Worm (Caenorhabditis elegans) whole organism, young adult: ENCODE measurements around the gene cest-6.

ENCODE experiments used
- B0336.3 ChIP-seq: fragments of 200-800 bp; sonication (Bioruptor generic); IDR thresholded peaks from 2 replicates; pipeline ENCODE4 v1.3.6; 2022; ENCODE audit warnings: missing genetic modification characterization, missing compliant biosample characterization
- C17E4.6 ChIP-seq: fragments of 200-800 bp; sonication (Bioruptor generic); IDR thresholded peaks from 2 replicates; pipeline ENCODE4 v1.3.6; 2022; ENCODE audit warnings: missing genetic modification reagents, missing genetic modification characterization, missing compliant biosample characterization
- D2030.7 ChIP-seq: fragments of 200-800 bp; sonication (Bioruptor generic); IDR thresholded peaks from 2 replicates; pipeline ENCODE4 v1.3.6; 2022; ENCODE audit warnings: missing genetic modification reagents, missing genetic modification characterization, missing compliant biosample characterization
- F33H1.4 ChIP-seq: fragments of 200-800 bp; sonication (Bioruptor generic); IDR thresholded peaks from 2 replicates; pipeline ENCODE4 v1.3.6; 2022; ENCODE audit warnings: missing genetic modification reagents, missing genetic modification characterization, missing compliant biosample characterization
- F49E8.2 ChIP-seq: sonication (generic microtip); optimal IDR thresholded peaks from 3 replicates; lab custom pipeline; 2017; ENCODE audit warnings: missing genetic modification characterization, mild to moderate bottlenecking, missing compliant biosample characterization, antibody characterized with exemption, moderate library complexity; ENCODE audit not compliant: insufficient read depth
- Y53G8AR.9 ChIP-seq: fragments of 200-800 bp; sonication (Bioruptor generic); conservative IDR thresholded peaks from 2 replicates; pipeline ENCODE4 v1.3.6; 2022; ENCODE audit warnings: missing genetic modification reagents, missing genetic modification characterization, missing compliant biosample characterization
- Y56A3A.18 ChIP-seq: fragments of 200-800 bp; sonication (Bioruptor generic); IDR thresholded peaks from 2 replicates; pipeline ENCODE4 v1.3.6; 2022; ENCODE audit warnings: missing genetic modification reagents, missing genetic modification characterization, missing compliant biosample characterization
- Y95B8A.8 ChIP-seq: fragments of 200-800 bp; sonication (Bioruptor generic); IDR thresholded peaks from 2 replicates; pipeline ENCODE4 v1.3.6; 2022; ENCODE audit warnings: missing genetic modification reagents, missing genetic modification characterization, missing compliant biosample characterization
- ama-1 ChIP-seq, 3 experiments: fragments of 150-350 bp in 1 of 3; sonication (generic microtip) in 2 of 3; optimal IDR thresholded peaks; 2 replicates each; lab custom pipeline; 2014 to 2018; ENCODE audit warnings: missing biosample characterization in 2 of 3, missing genetic modification characterization in 2 of 3, missing genetic modification reagents in 2 of 3
- attf-6 ChIP-seq: fragments of 200-800 bp; sonication (Bioruptor generic); IDR thresholded peaks from 2 replicates; pipeline ENCODE4 v1.3.6; 2022; ENCODE audit warnings: missing genetic modification reagents, missing genetic modification characterization, missing compliant biosample characterization
- cebp-1 ChIP-seq, 2 experiments: fragments of 200-800 bp in 1 of 2; sonication (Bioruptor generic) in 1 of 2; sonication (generic microtip) in 1 of 2; IDR thresholded peaks in 1 of 2; optimal IDR thresholded peaks in 1 of 2; 2 replicates each; pipeline versions ENCODE4 v1.3.6 to Lab custom; 2017 to 2022; ENCODE audit warnings: missing compliant biosample characterization in 2 of 2, missing genetic modification characterization in 2 of 2, mild to moderate bottlenecking in 1 of 2, missing genetic modification reagents in 1 of 2, moderate library complexity in 1 of 2
- ceh-100 ChIP-seq: fragments of 200-800 bp; sonication (Bioruptor generic); IDR thresholded peaks from 2 replicates; pipeline ENCODE4 v1.3.6; 2022; ENCODE audit warnings: missing genetic modification reagents, missing genetic modification characterization, missing compliant biosample characterization
- dox-1 ChIP-seq: fragments of 200-800 bp; sonication (Bioruptor generic); IDR thresholded peaks from 2 replicates; pipeline ENCODE4 v1.3.6; 2022; ENCODE audit warnings: missing genetic modification reagents, missing genetic modification characterization, missing compliant biosample characterization
- egrh-3 ChIP-seq: fragments of 200-800 bp; sonication (Bioruptor generic); IDR thresholded peaks from 2 replicates; pipeline ENCODE4 v1.3.6; 2022; ENCODE audit warnings: missing genetic modification reagents, missing genetic modification characterization, missing compliant biosample characterization
- ekl-4 ChIP-seq: fragments of 200-800 bp; sonication (Bioruptor generic); IDR thresholded peaks from 2 replicates; pipeline ENCODE4 v1.3.6; 2022; ENCODE audit warnings: missing genetic modification reagents, missing genetic modification characterization, missing compliant biosample characterization
- fkh-3 ChIP-seq: sonication (generic microtip); optimal IDR thresholded peaks from 2 replicates; lab custom pipeline; 2016; ENCODE audit warnings: mild to moderate bottlenecking, missing genetic modification characterization, missing compliant biosample characterization
- hmg-1.2 ChIP-seq: fragments of 200-800 bp; sonication (Bioruptor generic); IDR thresholded peaks from 2 replicates; pipeline ENCODE4 v1.3.6; 2022; ENCODE audit warnings: missing genetic modification reagents, missing genetic modification characterization, missing compliant biosample characterization
- hrde-1 ChIP-seq: sonication (generic microtip); optimal IDR thresholded peaks from 2 replicates; lab custom pipeline; 2016; ENCODE audit warnings: missing genetic modification characterization, mild to moderate bottlenecking, missing compliant biosample characterization, moderate library complexity, missing genotype, missing genetic modification reagents, borderline replicate concordance
- hsf-1 ChIP-seq: fragments of 200-800 bp; sonication (Bioruptor generic); IDR thresholded peaks from 2 replicates; pipeline ENCODE4 v1.3.6; 2022; ENCODE audit warnings: missing genetic modification reagents, missing genetic modification characterization, missing compliant biosample characterization
- lin-26 ChIP-seq: fragments of 200-800 bp; sonication (Bioruptor generic); IDR thresholded peaks from 2 replicates; pipeline ENCODE4 v1.3.6; 2022; ENCODE audit warnings: missing genetic modification reagents, missing genetic modification characterization, missing compliant biosample characterization
- lin-35 ChIP-seq, 3 experiments: fragments of 150-350 bp in 2 of 3; sonication (generic microtip) in 1 of 3; optimal IDR thresholded peaks; 2 replicates each; lab custom pipeline; 2014 to 2018; ENCODE audit warnings: missing biosample characterization in 3 of 3, missing genetic modification characterization in 3 of 3, missing genetic modification reagents in 3 of 3
- lin-40 ChIP-seq: sonication (generic microtip); optimal IDR thresholded peaks from 2 replicates; lab custom pipeline; 2016; ENCODE audit warnings: missing genetic modification characterization, mild to moderate bottlenecking, missing compliant biosample characterization, missing genotype, missing genetic modification reagents
- madf-6 ChIP-seq: fragments of 200-800 bp; sonication (Bioruptor generic); IDR thresholded peaks from 2 replicates; pipeline ENCODE4 v1.3.6; 2022; ENCODE audit warnings: missing genetic modification reagents, missing genetic modification characterization, missing compliant biosample characterization
- madf-8 ChIP-seq: fragments of 200-800 bp; sonication (Bioruptor generic); conservative IDR thresholded peaks from 2 replicates; pipeline ENCODE4 v1.3.6; 2022; ENCODE audit warnings: missing genetic modification reagents, missing genetic modification characterization, missing compliant biosample characterization
- mcd-1 ChIP-seq: fragments of 200-800 bp; sonication (Bioruptor generic); IDR thresholded peaks from 2 replicates; pipeline ENCODE4 v1.3.6; 2022; ENCODE audit warnings: missing genetic modification reagents, missing genetic modification characterization, missing compliant biosample characterization
- mel-28 ChIP-seq: sonication (generic microtip); optimal IDR thresholded peaks from 2 replicates; lab custom pipeline; 2016; ENCODE audit warnings: borderline replicate concordance, mild to moderate bottlenecking, missing genetic modification characterization, missing compliant biosample characterization
- pbrm-1 ChIP-seq: fragments of 200-800 bp; sonication (Bioruptor generic); IDR thresholded peaks from 2 replicates; pipeline ENCODE4 v1.3.6; 2022; ENCODE audit warnings: missing genetic modification reagents, missing genetic modification characterization, missing compliant biosample characterization
- repo-1 ChIP-seq: sonication (generic microtip); optimal IDR thresholded peaks from 2 replicates; lab custom pipeline; 2017; ENCODE audit warnings: mild to moderate bottlenecking, missing genetic modification characterization, missing compliant biosample characterization
- rpc-1 ChIP-seq, 2 experiments: fragments of 150-350 bp in 1 of 2; sonication (generic microtip) in 1 of 2; optimal IDR thresholded peaks; 2 replicates each; lab custom pipeline; 2014 to 2018; ENCODE audit warnings: missing biosample characterization in 1 of 2, missing genetic modification characterization in 1 of 2, missing genetic modification reagents in 1 of 2, missing genotype in 1 of 2
- snpc-1.1 ChIP-seq: sonication (generic microtip); optimal IDR thresholded peaks from 2 replicates; lab custom pipeline; 2017; ENCODE audit warnings: missing genetic modification characterization, mild to moderate bottlenecking, missing compliant biosample characterization, antibody characterized with exemption, moderate library complexity, missing genotype, missing genetic modification reagents; ENCODE audit not compliant: insufficient read depth
- snpc-3.4 ChIP-seq: sonication (generic microtip); optimal IDR thresholded peaks from 2 replicates; lab custom pipeline; 2017; ENCODE audit warnings: missing genetic modification characterization, mild to moderate bottlenecking, missing compliant biosample characterization, antibody characterized with exemption, moderate library complexity, missing genotype, missing genetic modification reagents
- snpc-4 ChIP-seq, 5 experiments: fragments of 150-350 bp in 1 of 5; sonication (generic microtip) in 4 of 5; optimal IDR thresholded peaks; 2 replicates each; lab custom pipeline; 2014 to 2018; ENCODE audit warnings: missing genetic modification characterization in 5 of 5, missing biosample characterization in 3 of 5, antibody characterized with exemption in 2 of 5, mild to moderate bottlenecking in 2 of 5, missing compliant biosample characterization in 2 of 5, missing genotype in 2 of 5, moderate library complexity in 2 of 5, missing genetic modification reagents in 1 of 5
- somi-1 ChIP-seq: fragments of 200-800 bp; sonication (Bioruptor generic); optimal IDR thresholded peaks from 2 replicates; lab custom pipeline; 2018; ENCODE audit warnings: mild to moderate bottlenecking, missing genetic modification characterization, missing compliant biosample characterization
- tbp1 ChIP-seq: fragments of 200-800 bp; sonication (Bioruptor generic); optimal IDR thresholded peaks from 2 replicates; lab custom pipeline; 2018; ENCODE audit warnings: mild to moderate bottlenecking, missing genetic modification characterization, missing compliant biosample characterization
- zim-3 ChIP-seq: sonication (generic microtip); optimal IDR thresholded peaks from 2 replicates; lab custom pipeline; 2017; ENCODE audit warnings: mild to moderate bottlenecking, missing genetic modification characterization, moderate library complexity, missing compliant biosample characterization
- ztf-18 ChIP-seq: sonication (generic microtip); optimal IDR thresholded peaks from 2 replicates; lab custom pipeline; 2016; ENCODE audit warnings: missing genotype, mild to moderate bottlenecking, missing genetic modification characterization, missing compliant biosample characterization
- ztf-28 ChIP-seq: fragments of 200-800 bp; sonication (Bioruptor generic); IDR thresholded peaks from 2 replicates; pipeline ENCODE4 v1.3.6; 2022; ENCODE audit warnings: missing genetic modification reagents, missing genetic modification characterization, missing compliant biosample characterization

The cest-6 gene

DNA sequence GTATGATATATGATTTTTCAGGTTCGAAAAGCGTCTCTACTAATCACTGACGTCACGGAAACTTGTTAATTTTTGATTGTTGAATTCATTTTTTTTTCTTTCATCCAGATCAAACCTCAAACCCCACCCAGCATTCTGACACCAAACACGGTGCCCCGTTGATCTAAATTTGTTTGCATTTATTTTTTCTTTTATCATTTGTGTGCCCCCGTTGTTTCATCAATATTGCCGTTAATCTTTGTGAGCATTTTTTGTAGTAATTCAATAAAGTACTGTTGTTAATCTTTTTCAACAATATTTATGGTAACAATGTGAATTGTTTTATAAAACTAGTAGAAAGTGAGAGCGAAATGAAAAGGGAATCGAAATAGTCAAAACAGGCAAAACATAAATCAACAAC lies 11.5 kb downstream of the cest-6 start (continued):
- peak; percentile 70; the same call in 1 of the 2 replicates for TF ChIP-seq Y56A3A.18 (GFP tag; lab: Robert Waterston, UW)

DNA sequence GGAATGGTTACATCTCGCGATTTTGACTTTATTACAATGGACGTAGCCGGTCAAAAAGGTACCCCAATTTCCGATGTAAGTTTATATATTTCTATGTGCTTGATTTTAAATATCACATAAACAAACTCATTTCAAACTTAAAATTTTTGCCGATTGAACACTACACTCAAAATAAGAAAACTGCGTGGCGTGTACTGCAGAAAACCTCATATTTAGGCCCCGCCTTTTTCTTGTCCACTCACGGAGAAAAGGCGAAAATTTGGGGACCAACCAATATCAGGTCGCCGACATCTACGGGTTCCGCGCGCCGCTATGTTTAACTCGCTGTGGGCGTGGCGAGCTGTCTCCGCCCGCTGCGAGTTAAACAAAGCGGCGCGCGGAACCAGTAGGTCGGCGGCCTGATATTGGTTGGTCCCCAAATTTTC lies 14.1 kb downstream of the cest-6 start:
- TF ChIP-seq D2030.7 (GFP tag; lab: Robert Waterston, UW) (peak; percentile 76), ztf-18 (tag; lab: Kevin White, UChicago) (peak; percentile 20), attf-6 (GFP tag; lab: Robert Waterston, UW) (peak; percentile 77), ceh-100 (GFP tag; lab: Robert Waterston, UW) (peak; percentile 59; the same call in 1 of the 2 replicates), mcd-1 (GFP tag; lab: Robert Waterston, UW) (peak; percentile 57), madf-6 (GFP tag; lab: Robert Waterston, UW) (peak; percentile 71), ekl-4 (GFP tag; lab: Robert Waterston, UW) (peak; percentile 63), dox-1 (GFP tag; lab: Robert Waterston, UW) (peak; percentile 64), C17E4.6 (GFP tag; lab: Robert Waterston, UW) (peak; percentile 40; the same call in 1 of the 2 replicates), snpc-3.4 (tag; lab: Kevin White, UChicago) (peak; percentile 33), Y53G8AR.9 (GFP tag; lab: Robert Waterston, UW) (peak; percentile 58; the same call in 1 of the 2 replicates), egrh-3 (GFP tag; lab: Robert Waterston, UW) (0 out of 2 replicates have a peak, but pooled peaks have one; percentile 28), F33H1.4 (peak; percentile 58), snpc-1.1 (tag; lab: Kevin White, UChicago) (peak; percentile 88), F49E8.2 (tag; lab: Kevin White, UChicago) (peak; percentile 2), Y95B8A.8 (GFP tag; lab: Robert Waterston, UW) (0 out of 2 replicates have a peak, but pooled peaks have one; percentile 28), pbrm-1 (GFP tag; lab: Robert Waterston, UW) (peak; percentile 80), madf-8 (GFP tag; lab: Robert Waterston, UW) (0 out of 2 replicates have a peak, but pooled peaks have one; percentile 15), snpc-4 (GFP tag; optimal IDR thresholded peaks at IDR 0.05; lab: Kevin White, UChicago) (peak; percentile 86), snpc-4 (tag; optimal IDR thresholded peaks at IDR 0.05; lab: Kevin White, UChicago) (peak in 3 of 4 experiments; percentile 91 to 94 (median 94)), hmg-1.2 (GFP tag; lab: Robert Waterston, UW) (peak; percentile 89), lin-26 (GFP tag; lab: Robert Waterston, UW) (0 out of 2 replicates have a peak, but pooled peaks have one; percentile 16)

DNA sequence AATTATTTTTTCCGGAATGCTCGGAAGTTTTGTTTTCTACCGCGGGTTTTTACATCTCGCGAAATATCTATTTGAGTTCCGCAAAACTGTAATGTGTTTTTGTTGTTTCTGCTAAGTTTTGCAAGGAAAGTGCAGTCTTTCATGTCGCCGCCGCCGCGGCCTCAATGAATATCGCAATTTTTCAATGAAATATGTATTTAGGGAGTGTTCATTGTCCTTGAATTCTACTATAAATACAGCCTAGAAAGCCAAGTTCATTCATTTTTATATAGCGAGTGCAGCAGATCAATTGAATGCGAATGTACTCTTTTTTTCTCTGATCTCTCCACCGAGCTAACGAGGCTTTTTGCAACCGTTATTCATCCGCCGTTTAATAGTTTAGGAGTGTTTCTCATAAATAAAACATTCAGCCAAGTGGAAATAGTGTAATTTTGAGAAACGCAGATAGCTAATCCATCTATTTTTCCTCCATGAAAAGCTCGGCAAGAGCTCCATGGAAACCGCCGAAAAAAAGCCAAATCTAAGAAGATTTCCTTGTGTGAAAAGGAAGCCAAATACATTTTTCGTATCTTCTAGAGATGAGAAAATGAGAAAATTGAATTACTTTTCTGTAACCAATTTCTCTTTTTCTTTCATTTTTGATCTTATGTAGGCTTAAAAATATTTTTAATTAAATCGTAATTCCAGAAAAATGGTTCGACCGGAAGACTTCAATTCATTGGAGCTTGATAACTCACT lies 15.3 kb downstream of the cest-6 start, which contains the start of gene T22D1.3:
Gene T22D1.3 (plus strand): TSS at position 688 of the 738 bp plus-strand sequence.
- TF ChIP-seq snpc-4 (GFP tag; optimal IDR thresholded peaks at IDR 0.05; lab: Kevin White, UChicago) (no peak), snpc-4 (tag; optimal IDR thresholded peaks at IDR 0.05; lab: Kevin White, UChicago) (peak in 1 of 4 experiments; percentile 50), tbp1 (peak; percentile 37), zim-3 (tag; lab: Kevin White, UChicago) (peak; percentile 56), rpc-1 (optimal IDR thresholded peaks at IDR 0.05; lab: Kevin White, UChicago) (no peak), rpc-1 (tag; optimal IDR thresholded peaks at IDR 0.05; lab: Kevin White, UChicago) (no peak), somi-1 (GFP tag; lab: Kevin White, UChicago) (no peak), lin-35 (GFP tag; optimal IDR thresholded peaks at IDR 0.05; lab: Kevin White, UChicago) (peak in 1 of 3 experiments; percentile 3), hrde-1 (tag; lab: Kevin White, UChicago) (peak; percentile 12), madf-8 (GFP tag; lab: Robert Waterston, UW) (no peak), lin-40 (no peak), ekl-4 (GFP tag; lab: Robert Waterston, UW) (peak; percentile 71), ama-1 (optimal IDR thresholded peaks at IDR 0.05; lab: Kevin White, UChicago) (no peak), ama-1 (GFP tag; optimal IDR thresholded peaks at IDR 0.05; lab: Kevin White, UChicago) (peak in 1 of 2 experiments; percentile 31), Y53G8AR.9 (GFP tag; lab: Robert Waterston, UW) (0 out of 2 replicates have a peak, but pooled peaks have one; percentile 61), cebp-1 (GFP tag; IDR thresholded peaks at IDR 0.05; lab: Robert Waterston, UW) (no peak), cebp-1 (tag; optimal IDR thresholded peaks at IDR 0.05; lab: Kevin White, UChicago) (no peak), mel-28 (tag; lab: Kevin White, UChicago) (no peak), snpc-3.4 (tag; lab: Kevin White, UChicago) (peak; percentile 9), D2030.7 (GFP tag; lab: Robert Waterston, UW) (no peak), fkh-3 (tag; lab: Kevin White, UChicago) (peak; percentile 37), madf-6 (GFP tag; lab: Robert Waterston, UW) (0 out of 2 replicates have a peak, but pooled peaks have one; percentile 16), B0336.3 (GFP tag; lab: Robert Waterston, UW) (peak; percentile 46; the same call in 1 of the 2 replicates), ztf-28 (GFP tag; lab: Robert Waterston, UW) (no peak), repo-1 (tag; lab: Kevin White, UChicago) (peak; percentile 52), hsf-1 (GFP tag; lab: Robert Waterston, UW) (0 out of 2 replicates have a peak, but pooled peaks have one; percentile 57)
